Fruit fly (Drosophila melanogaster) whole organism, embryonic: Measurements from ENCODE around the gene Cdk1.
A peak's percentile ranks its signal among the peaks of the same experiment; 100 is the strongest.

Source experiments
- B-H1 ChIP-seq: fragments of 200-800 bp; sonication (Bioruptor generic); IDR thresholded peaks from 3 replicates; pipeline ENCODE4 v1.3.6; 2022; ENCODE audit warnings: missing biosample characterization, missing genetic modification characterization
- BtbVII ChIP-seq: fragments of 200-800 bp; sonication (Bioruptor generic); optimal IDR thresholded peaks from 3 replicates; lab custom pipeline; 2017; ENCODE audit warnings: missing biosample characterization, mild to moderate bottlenecking, missing genetic modification characterization
- Bteb2 ChIP-seq: fragments of 200-800 bp; sonication (Bioruptor generic); optimal IDR thresholded peaks from 2 replicates; lab custom pipeline; 2016; ENCODE audit warnings: missing biosample characterization, missing genetic modification characterization
- CG1024 ChIP-seq: fragments of 200-800 bp; sonication (Bioruptor generic); IDR thresholded peaks from 2 replicates; pipeline ENCODE4 v1.3.6; 2022; ENCODE audit warnings: missing biosample characterization, missing genetic modification characterization
- CG10543 ChIP-seq: fragments of 200-800 bp; sonication (Bioruptor generic); optimal IDR thresholded peaks from 3 replicates; lab custom pipeline; 2017; ENCODE audit warnings: missing biosample characterization, mild to moderate bottlenecking, missing genetic modification characterization, moderate library complexity
- CG10565 ChIP-seq: fragments of 200-800 bp; sonication (Bioruptor generic); optimal IDR thresholded peaks from 3 replicates; lab custom pipeline; 2016; ENCODE audit warnings: missing biosample characterization, mild to moderate bottlenecking, missing genetic modification characterization
- CG11456 ChIP-seq: fragments of 200-800 bp; sonication (Bioruptor generic); IDR thresholded peaks from 3 replicates; pipeline ENCODE4 v1.3.6; 2022; ENCODE audit warnings: missing biosample characterization, missing genetic modification characterization
- CG11560 ChIP-seq: fragments of 200-800 bp; sonication (Bioruptor generic); IDR thresholded peaks from 3 replicates; pipeline ENCODE4 v1.3.6; 2022; ENCODE audit warnings: missing biosample characterization, missing genetic modification characterization
- CG1529 ChIP-seq: fragments of 200-800 bp; sonication (Bioruptor generic); optimal IDR thresholded peaks from 3 replicates; lab custom pipeline; 2018; ENCODE audit warnings: missing biosample characterization, missing genetic modification characterization
- CG15479 ChIP-seq: fragments of 200-800 bp; sonication (Bioruptor generic); optimal IDR thresholded peaks from 3 replicates; lab custom pipeline; 2019; ENCODE audit warnings: missing biosample characterization, mild to moderate bottlenecking, missing genetic modification characterization, moderate library complexity
- CG1602 ChIP-seq: fragments of 200-800 bp; sonication (Bioruptor generic); optimal IDR thresholded peaks from 3 replicates; lab custom pipeline; 2016; ENCODE audit warnings: missing biosample characterization, missing genetic modification characterization
- CG1603 ChIP-seq: fragments of 200-800 bp; sonication (Bioruptor generic); optimal IDR thresholded peaks from 2 replicates; lab custom pipeline; 2019; ENCODE audit warnings: missing biosample characterization, mild to moderate bottlenecking, missing genetic modification characterization, moderate library complexity
- CG30020 ChIP-seq: fragments of 200-800 bp; optimal IDR thresholded peaks from 2 replicates; lab custom pipeline; 2019; ENCODE audit warnings: missing biosample characterization, mild to moderate bottlenecking, missing genetic modification characterization, moderate library complexity
- CG31365 ChIP-seq: fragments of 200-800 bp; sonication (Bioruptor generic); optimal IDR thresholded peaks from 2 replicates; lab custom pipeline; 2018; ENCODE audit warnings: missing biosample characterization, mild to moderate bottlenecking, missing genetic modification characterization
- CG32532 ChIP-seq: fragments of 200-800 bp; sonication (Bioruptor generic); IDR thresholded peaks from 2 replicates; pipeline ENCODE4 v1.3.6; 2022; ENCODE audit warnings: missing biosample characterization, missing genetic modification characterization
- CG32767 ChIP-seq: fragments of 200-800 bp; sonication (Bioruptor generic); IDR thresholded peaks from 2 replicates; pipeline ENCODE4 v1.3.6; 2022; ENCODE audit warnings: missing biosample characterization, missing genetic modification characterization
- CG4424 ChIP-seq: fragments of 200-800 bp; sonication (Bioruptor generic); optimal IDR thresholded peaks from 3 replicates; lab custom pipeline; 2016; ENCODE audit warnings: missing biosample characterization, missing genetic modification characterization
- CG6272 ChIP-seq: fragments of 200-800 bp; sonication (Bioruptor generic); IDR thresholded peaks from 2 replicates; pipeline ENCODE4 v1.3.6; 2022; ENCODE audit warnings: missing biosample characterization, missing genetic modification characterization
- CG6654 ChIP-seq: fragments of 200-800 bp; sonication (Bioruptor generic); optimal IDR thresholded peaks from 2 replicates; lab custom pipeline; 2017; ENCODE audit warnings: missing biosample characterization, mild to moderate bottlenecking, missing genetic modification characterization
- CG6689 ChIP-seq: fragments of 200-800 bp; sonication (Bioruptor generic); IDR thresholded peaks from 2 replicates; pipeline ENCODE4 v1.3.6; 2022; ENCODE audit warnings: missing biosample characterization, missing genetic modification characterization
- CG6813 ChIP-seq: fragments of 200-800 bp; sonication (Bioruptor generic); optimal IDR thresholded peaks from 2 replicates; lab custom pipeline; 2017; ENCODE audit warnings: missing biosample characterization, missing genetic modification characterization, mild to moderate bottlenecking, moderate library complexity, missing genetic modification reagents
- CG8388 ChIP-seq: fragments of 200-800 bp; sonication (Bioruptor generic); optimal IDR thresholded peaks from 2 replicates; lab custom pipeline; 2019; ENCODE audit warnings: missing biosample characterization, mild to moderate bottlenecking, missing genetic modification characterization, moderate library complexity
- Dfd ChIP-seq, 2 experiments: fragments of >200 bp; optimal IDR thresholded peaks; 2 replicates each; lab custom pipeline; 2017; ENCODE audit warnings: missing biosample characterization in 2 of 2, missing genetic modification characterization in 2 of 2
- Dip2 ChIP-seq: fragments of 200-800 bp; sonication (Bioruptor generic); IDR thresholded peaks from 2 replicates; pipeline ENCODE4 v1.3.6; 2022; ENCODE audit warnings: missing biosample characterization, missing genetic modification characterization
- Doc3 ChIP-seq: fragments of 200-800 bp; sonication (Bioruptor generic); IDR thresholded peaks from 3 replicates; pipeline ENCODE4 v1.3.6; 2022; ENCODE audit warnings: missing biosample characterization, missing genetic modification characterization; ENCODE audit not compliant: partially characterized antibody
- E2f1 ChIP-seq: fragments of 200-800 bp; sonication (Bioruptor generic); IDR thresholded peaks from 2 replicates; pipeline ENCODE4 v1.3.6; 2022; ENCODE audit warnings: missing biosample characterization, missing genetic modification characterization
- Eip74EF ChIP-seq, 2 experiments: fragments of 200-800 bp in 1 of 2; fragments of >200 bp in 1 of 2; sonication (Bioruptor generic) in 1 of 2; optimal IDR thresholded peaks; 2 replicates each; lab custom pipeline; 2017 to 2019; ENCODE audit warnings: missing biosample characterization in 2 of 2, missing genetic modification characterization in 2 of 2, mild to moderate bottlenecking in 1 of 2, moderate library complexity in 1 of 2
- H15 ChIP-seq: fragments of 200-800 bp; sonication (Bioruptor generic); IDR thresholded peaks from 3 replicates; pipeline ENCODE4 v1.3.6; 2022; ENCODE audit warnings: missing biosample characterization, missing genetic modification characterization
- Hr39 ChIP-seq: fragments of >200 bp; optimal IDR thresholded peaks from 2 replicates; lab custom pipeline; 2017
- MESR4 ChIP-seq: fragments of 200-800 bp; sonication (Bioruptor generic); optimal IDR thresholded peaks from 2 replicates; lab custom pipeline; 2018; ENCODE audit warnings: missing biosample characterization, mild to moderate bottlenecking, missing genetic modification characterization, moderate library complexity
- Nf-YB ChIP-seq: fragments of 200-800 bp; sonication (Bioruptor generic); optimal IDR thresholded peaks from 3 replicates; lab custom pipeline; 2019; ENCODE audit warnings: missing biosample characterization, mild to moderate bottlenecking, missing genetic modification characterization, moderate library complexity
- Oli ChIP-seq: fragments of 200-800 bp; sonication (Bioruptor generic); optimal IDR thresholded peaks from 2 replicates; lab custom pipeline; 2018; ENCODE audit warnings: missing biosample characterization, mild to moderate bottlenecking, missing genetic modification characterization, moderate library complexity
- Ssrp ChIP-seq: fragments of 200-800 bp; sonication (Bioruptor generic); optimal IDR thresholded peaks from 2 replicates; lab custom pipeline; 2018; ENCODE audit warnings: missing biosample characterization, mild to moderate bottlenecking, missing genetic modification characterization, moderate library complexity
- Stat92E ChIP-seq, 3 experiments: fragments of >200 bp in 2 of 3; fragments of 200-800 bp in 1 of 3; sonication (Bioruptor generic) in 1 of 3; optimal IDR thresholded peaks; 2 replicates each; lab custom pipeline; 2017 to 2019; ENCODE audit warnings: missing biosample characterization in 3 of 3, missing genetic modification characterization in 3 of 3, mild to moderate bottlenecking in 1 of 3, moderate library complexity in 1 of 3
- ap ChIP-seq: fragments of 200-800 bp; sonication (Bioruptor generic); IDR thresholded peaks from 2 replicates; pipeline ENCODE4 v1.3.6; 2022; ENCODE audit warnings: missing biosample characterization, missing genetic modification characterization
- ase ChIP-seq: fragments of 200-800 bp; sonication (Bioruptor generic); IDR thresholded peaks from 3 replicates; pipeline ENCODE4 v1.3.6; 2022; ENCODE audit warnings: missing biosample characterization, missing genetic modification characterization
- chn ChIP-seq: fragments of 200-800 bp; sonication (Bioruptor generic); optimal IDR thresholded peaks from 2 replicates; lab custom pipeline; 2016; ENCODE audit warnings: missing biosample characterization, missing genetic modification characterization
- ci ChIP-seq: fragments of 200-800 bp; sonication (Bioruptor generic); IDR thresholded peaks from 3 replicates; pipeline ENCODE4 v1.3.6; 2022; ENCODE audit warnings: missing biosample characterization, missing genetic modification characterization
- dmrt99B ChIP-seq: fragments of 200-800 bp; sonication (Bioruptor generic); optimal IDR thresholded peaks from 2 replicates; lab custom pipeline; 2018; ENCODE audit warnings: missing biosample characterization, mild to moderate bottlenecking, missing genetic modification characterization, moderate library complexity
- fd64A ChIP-seq: fragments of 200-800 bp; sonication (Bioruptor generic); optimal IDR thresholded peaks from 3 replicates; lab custom pipeline; 2018; ENCODE audit warnings: missing biosample characterization, mild to moderate bottlenecking, missing genetic modification characterization
- kah ChIP-seq: fragments of 200-800 bp; sonication (Bioruptor generic); optimal IDR thresholded peaks from 2 replicates; lab custom pipeline; 2018; ENCODE audit warnings: missing biosample characterization, mild to moderate bottlenecking, missing genetic modification characterization
- peb ChIP-seq: fragments of 200-800 bp; sonication (Bioruptor generic); IDR thresholded peaks from 2 replicates; pipeline ENCODE4 v1.3.6; 2022; ENCODE audit warnings: missing biosample characterization, missing genetic modification characterization
- pfk ChIP-seq: fragments of 200-800 bp; sonication (Bioruptor generic); optimal IDR thresholded peaks from 2 replicates; lab custom pipeline; 2018; ENCODE audit warnings: missing biosample characterization, mild to moderate bottlenecking, missing genetic modification characterization, moderate library complexity
- ranshi ChIP-seq: fragments of 200-800 bp; sonication (Bioruptor generic); IDR thresholded peaks from 2 replicates; pipeline ENCODE4 v1.3.6; 2022; ENCODE audit warnings: missing biosample characterization, missing genetic modification characterization
- schlank ChIP-seq: fragments of 200-800 bp; sonication (Bioruptor generic); optimal IDR thresholded peaks from 2 replicates; lab custom pipeline; 2018; ENCODE audit warnings: missing biosample characterization, mild to moderate bottlenecking, missing genetic modification characterization
- sim ChIP-seq: fragments of 200-800 bp; sonication (Bioruptor generic); IDR thresholded peaks from 2 replicates; pipeline ENCODE4 v1.3.6; 2022; ENCODE audit warnings: missing biosample characterization, missing genetic modification characterization
- so ChIP-seq: fragments of 200-800 bp; sonication (Bioruptor generic); IDR thresholded peaks from 3 replicates; pipeline ENCODE4 v1.3.6; 2022; ENCODE audit warnings: missing biosample characterization, missing genetic modification characterization
- stwl ChIP-seq: fragments of 200-800 bp; sonication (Bioruptor generic); optimal IDR thresholded peaks from 3 replicates; lab custom pipeline; 2018; ENCODE audit warnings: missing biosample characterization, mild to moderate bottlenecking, missing genetic modification characterization, moderate library complexity
- twi ChIP-seq: fragments of 200-800 bp; optimal IDR thresholded peaks from 2 replicates; lab custom pipeline; 2019; ENCODE audit warnings: missing biosample characterization, mild to moderate bottlenecking, missing genetic modification characterization, moderate library complexity
- unpg ChIP-seq: fragments of 200-800 bp; sonication (Bioruptor generic); optimal IDR thresholded peaks from 3 replicates; lab custom pipeline; 2018; ENCODE audit warnings: missing biosample characterization, mild to moderate bottlenecking, missing genetic modification characterization, moderate library complexity
- vnd ChIP-seq: fragments of 200-800 bp; sonication (Bioruptor generic); IDR thresholded peaks from 3 replicates; pipeline ENCODE4 v1.3.6; 2022; ENCODE audit warnings: missing biosample characterization, missing genetic modification characterization; ENCODE audit not compliant: partially characterized antibody
- zen2 ChIP-seq: fragments of 200-800 bp; sonication (Bioruptor generic); IDR thresholded peaks from 3 replicates; pipeline ENCODE4 v1.3.6; 2022; ENCODE audit warnings: missing biosample characterization, missing genetic modification characterization; ENCODE audit not compliant: partially characterized antibody

Gene Cdk1

dm6 chr2L:10372297-10372696 lies 13.8 kb downstream of the Cdk1 start (continued):
- TF ChIP-seq CG10543 (no peak), Doc3 (GFP tag; lab: Robert Waterston, UW) (0 out of 3 replicates have a peak, but pooled peaks have one; percentile 32), chn (GFP tag; lab: Kevin White, UChicago) (no peak), CG1603 (tag; lab: Kevin White, UChicago) (peak; percentile 67), vnd (no peak), twi (tag; lab: Kevin White, UChicago) (no peak), zen2 (GFP tag; lab: Robert Waterston, UW) (no peak), CG4424 (GFP tag; lab: Kevin White, UChicago) (no peak), unpg (no peak), CG31365 (no peak), schlank (tag; lab: Kevin White, UChicago) (no peak), Nf-YB (no peak), ranshi (GFP tag; lab: Robert Waterston, UW) (no peak), E2f1 (no peak), MESR4 (GFP tag; lab: Kevin White, UChicago) (no peak), CG6689 (GFP tag; lab: Robert Waterston, UW) (no peak), ci (GFP tag; lab: Robert Waterston, UW) (0 out of 3 replicates have a peak, but pooled peaks have one; percentile 33), CG11456 (GFP tag; lab: Robert Waterston, UW) (no peak), pfk (GFP tag; lab: Kevin White, UChicago) (peak; percentile 86), CG1602 (GFP tag; lab: Kevin White, UChicago) (no peak), CG30020 (tag; lab: Kevin White, UChicago) (peak; percentile 49), CG32767 (GFP tag; lab: Robert Waterston, UW) (no peak), kah (GFP tag; lab: Kevin White, UChicago) (no peak), fd64A (GFP tag; lab: Kevin White, UChicago) (no peak), CG15479 (GFP tag; lab: Kevin White, UChicago) (no peak), CG11560 (tag; lab: Robert Waterston, UW) (0 out of 3 replicates have a peak, but pooled peaks have one; percentile 35), CG6813 (no peak), dmrt99B (tag; lab: Kevin White, UChicago) (no peak), ase (GFP tag; lab: Robert Waterston, UW) (0 out of 3 replicates have a peak, but pooled peaks have one; percentile 11), stwl (tag; lab: Kevin White, UChicago) (no peak), ap (GFP tag; lab: Robert Waterston, UW) (no peak), Hr39 (lab: Kevin White, UChicago) (no peak), Eip74EF (GFP tag; optimal IDR thresholded peaks at IDR 0.05; lab: Kevin White, UChicago) (no peak), CG8388 (GFP tag; lab: Kevin White, UChicago) (no peak), H15 (GFP tag; lab: Robert Waterston, UW) (no peak)

DNA sequence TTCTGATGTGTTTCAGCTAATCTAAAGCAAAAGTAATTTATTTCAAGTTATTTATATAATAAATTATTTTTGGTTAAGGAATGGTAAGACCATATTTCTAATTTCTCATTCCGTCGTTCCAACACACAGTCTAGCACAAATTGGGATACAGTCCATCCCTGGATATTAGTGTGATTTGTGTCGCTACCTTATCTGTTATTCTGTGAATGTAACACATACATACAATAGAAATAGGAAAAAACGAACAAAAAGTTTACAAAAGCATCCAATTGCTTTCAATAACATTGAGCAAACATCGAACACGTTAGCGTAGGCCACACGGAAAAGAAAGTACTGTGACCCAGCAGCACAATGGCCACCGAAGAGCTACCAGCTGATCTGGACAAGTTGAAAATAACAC lies 19.5 kb downstream of the Cdk1 start, which contains the start of gene CG5056:
TSS of gene CG5056 (plus strand) at position 168 of the 400 bp plus-strand sequence.
- TF ChIP-seq BtbVII (no peak), peb (GFP tag; lab: Robert Waterston, UW) (no peak), Ssrp (tag; lab: Kevin White, UChicago) (no peak), CG32532 (GFP tag; lab: Robert Waterston, UW) (no peak), CG1529 (GFP tag; lab: Kevin White, UChicago) (no peak), B-H1 (GFP tag; lab: Robert Waterston, UW) (no peak), CG10565 (GFP tag; lab: Kevin White, UChicago) (no peak), Oli (tag; lab: Kevin White, UChicago) (no peak), CG1024 (GFP tag; lab: Robert Waterston, UW) (peak; percentile 93), dmrt99B (tag; lab: Kevin White, UChicago) (no peak), CG6272 (no peak), Dip2 (no peak), so (GFP tag; lab: Robert Waterston, UW) (no peak), Bteb2 (GFP tag; lab: Kevin White, UChicago) (no peak), sim (GFP tag; lab: Robert Waterston, UW) (no peak), CG6654 (GFP tag; lab: Kevin White, UChicago) (no peak), Dfd (GFP tag; optimal IDR thresholded peaks at IDR 0.05; lab: Kevin White, UChicago) (no peak), Stat92E (GFP tag; optimal IDR thresholded peaks at IDR 0.05; lab: Kevin White, UChicago) (peak in 1 of 3 experiments; percentile 77)
